Worm (Caenorhabditis elegans) whole organism, L2 larva: ENCODE measurements around the gene fbxb-20.

ENCODE experiments used
- lin-39 ChIP-seq: fragments of 150-350 bp; optimal IDR thresholded peaks from 2 replicates; lab custom pipeline; 2014; ENCODE audit warnings: missing biosample characterization, missing genetic modification reagents, missing genetic modification characterization
- lsy-2 ChIP-seq, 2 experiments: fragments of 150-350 bp in 1 of 2; sonication (generic microtip) in 1 of 2; optimal IDR thresholded peaks; 2 replicates each; lab custom pipeline; 2014 to 2017; ENCODE audit warnings: missing biosample characterization in 2 of 2, missing genetic modification characterization in 2 of 2
- snpc-4 ChIP-seq: fragments of 150-350 bp; optimal IDR thresholded peaks from 2 replicates; lab custom pipeline; 2014; ENCODE audit warnings: missing biosample characterization, missing genetic modification characterization

ce11 chrII:1601507-1601906 is 48.9 kb downstream of the fbxb-20 start, which contains the start of gene bath-47:
- TF ChIP-seq lin-39 (no peak), lsy-2 (tag; optimal IDR thresholded peaks at IDR 0.05; lab: Kevin White, UChicago) (no peak), snpc-4 (tag; lab: Kevin White, UChicago) (no peak)
